Fruit fly (Drosophila melanogaster) whole organism, prepupa: ENCODE data around the gene Faa.
A peak's percentile ranks its signal among the peaks of the same experiment; 100 is the strongest.

ENCODE experiments used
- Blimp-1 ChIP-seq: fragments of 200-800 bp; sonication (Bioruptor generic); optimal IDR thresholded peaks from 3 replicates; lab custom pipeline; 2017; ENCODE audit warnings: missing biosample characterization, missing genetic modification characterization, mild to moderate bottlenecking, moderate library complexity, missing genetic modification reagents
- CG10631 ChIP-seq: fragments of 200-800 bp; sonication (Bioruptor generic); optimal IDR thresholded peaks from 2 replicates; lab custom pipeline; 2016; ENCODE audit warnings: missing biosample characterization, missing genetic modification characterization
- CG10669 ChIP-seq: fragments of 200-800 bp; sonication (Bioruptor generic); optimal IDR thresholded peaks from 3 replicates; lab custom pipeline; 2018; ENCODE audit warnings: missing biosample characterization, mild to moderate bottlenecking, missing genetic modification characterization, moderate library complexity
- CG11762 ChIP-seq: fragments of 200-800 bp; sonication (Bioruptor generic); optimal IDR thresholded peaks from 3 replicates; lab custom pipeline; 2016; ENCODE audit warnings: missing biosample characterization, missing genetic modification characterization; ENCODE audit not compliant: insufficient read depth
- CG1621 ChIP-seq: fragments of 200-800 bp; sonication (Bioruptor generic); optimal IDR thresholded peaks from 3 replicates; lab custom pipeline; 2018; ENCODE audit warnings: missing biosample characterization, mild to moderate bottlenecking, missing genetic modification characterization
- CG31627 ChIP-seq: fragments of 200-800 bp; sonication (Bioruptor generic); optimal IDR thresholded peaks from 3 replicates; lab custom pipeline; 2016; ENCODE audit warnings: missing biosample characterization, missing genetic modification characterization
- CG32006 ChIP-seq: fragments of 200-800 bp; sonication (Bioruptor generic); optimal IDR thresholded peaks from 3 replicates; lab custom pipeline; 2017; ENCODE audit warnings: missing biosample characterization, mild to moderate bottlenecking, missing genetic modification characterization
- CG4318 ChIP-seq: fragments of 200-800 bp; sonication (Bioruptor generic); optimal IDR thresholded peaks from 3 replicates; lab custom pipeline; 2017; ENCODE audit warnings: missing biosample characterization, mild to moderate bottlenecking, missing genetic modification characterization
- CG6792 ChIP-seq: fragments of 200-800 bp; sonication (Bioruptor generic); optimal IDR thresholded peaks from 3 replicates; lab custom pipeline; 2016; ENCODE audit warnings: missing biosample characterization, missing genetic modification characterization
- CG7368 ChIP-seq: fragments of 200-800 bp; sonication (Bioruptor generic); optimal IDR thresholded peaks from 3 replicates; lab custom pipeline; 2016; ENCODE audit warnings: missing biosample characterization, missing genetic modification characterization
- CG8319 ChIP-seq: fragments of 200-800 bp; sonication (Bioruptor generic); optimal IDR thresholded peaks from 3 replicates; lab custom pipeline; 2016; ENCODE audit warnings: missing biosample characterization, missing genetic modification characterization
- CG8632 ChIP-seq: fragments of 200-800 bp; sonication (Bioruptor generic); optimal IDR thresholded peaks from 3 replicates; lab custom pipeline; 2016; ENCODE audit warnings: missing biosample characterization, missing genetic modification characterization
- Eip75B ChIP-seq: fragments of 200-800 bp; sonication (Bioruptor generic); optimal IDR thresholded peaks from 3 replicates; lab custom pipeline; 2016; ENCODE audit warnings: missing biosample characterization, missing genetic modification characterization
- Eip78C ChIP-seq: fragments of 200-800 bp; sonication (Bioruptor generic); peaks from one replicate; lab custom pipeline; 2016; ENCODE audit warnings: missing biosample characterization, missing genetic modification characterization
- Ets21C ChIP-seq: fragments of 200-800 bp; sonication (Bioruptor generic); optimal IDR thresholded peaks from 3 replicates; lab custom pipeline; 2016; ENCODE audit warnings: missing biosample characterization, missing genetic modification characterization
- Ets96B ChIP-seq: fragments of 200-800 bp; optimal IDR thresholded peaks from 2 replicates; lab custom pipeline; 2019; ENCODE audit warnings: missing biosample characterization, mild to moderate bottlenecking, missing genetic modification characterization, moderate library complexity
- Hr39 ChIP-seq: fragments of 200-800 bp; sonication (Bioruptor generic); optimal IDR thresholded peaks from 2 replicates; lab custom pipeline; 2016; ENCODE audit warnings: missing biosample characterization, missing genetic modification characterization
- Hr4 ChIP-seq: fragments of 200-800 bp; sonication (Bioruptor generic); optimal IDR thresholded peaks from 3 replicates; lab custom pipeline; 2016; ENCODE audit warnings: missing biosample characterization, missing genetic modification characterization
- Lpt ChIP-seq: fragments of 200-800 bp; sonication (Bioruptor generic); optimal IDR thresholded peaks from 3 replicates; lab custom pipeline; 2016; ENCODE audit warnings: missing biosample characterization, missing genetic modification characterization
- Met ChIP-seq: fragments of 200-800 bp; sonication (Bioruptor generic); optimal IDR thresholded peaks from 3 replicates; lab custom pipeline; 2016; ENCODE audit warnings: missing biosample characterization, missing genetic modification characterization
- OdsH ChIP-seq: fragments of 200-800 bp; sonication (Bioruptor generic); optimal IDR thresholded peaks from 3 replicates; lab custom pipeline; 2016; ENCODE audit warnings: missing biosample characterization, missing genetic modification characterization
- Sox102F ChIP-seq: fragments of 200-800 bp; sonication (Bioruptor generic); optimal IDR thresholded peaks from 2 replicates; lab custom pipeline; 2016; ENCODE audit warnings: missing biosample characterization, mild to moderate bottlenecking, missing genetic modification characterization
- Sox14 ChIP-seq: fragments of 200-800 bp; sonication (Bioruptor generic); optimal IDR thresholded peaks from 3 replicates; lab custom pipeline; 2016; ENCODE audit warnings: missing biosample characterization, missing genetic modification characterization
- achi ChIP-seq: fragments of 200-800 bp; sonication (Bioruptor generic); optimal IDR thresholded peaks from 3 replicates; lab custom pipeline; 2016; ENCODE audit warnings: missing biosample characterization, missing genetic modification characterization
- dsx ChIP-seq: fragments of 200-800 bp; optimal IDR thresholded peaks from 3 replicates; lab custom pipeline; 2019; ENCODE audit warnings: missing biosample characterization, mild to moderate bottlenecking, missing genetic modification characterization, moderate library complexity; ENCODE audit not compliant: poor library complexity, severe bottlenecking
- fkh ChIP-seq: fragments of 200-800 bp; sonication (Bioruptor generic); optimal IDR thresholded peaks from 3 replicates; lab custom pipeline; 2017; ENCODE audit warnings: missing biosample characterization, mild to moderate bottlenecking, missing genetic modification characterization, moderate library complexity
- lz ChIP-seq: fragments of 200-800 bp; sonication (Bioruptor generic); optimal IDR thresholded peaks from 3 replicates; lab custom pipeline; 2016; ENCODE audit warnings: missing biosample characterization, missing genetic modification characterization
- net ChIP-seq: fragments of 200-800 bp; sonication (Bioruptor generic); optimal IDR thresholded peaks from 3 replicates; lab custom pipeline; 2016; ENCODE audit warnings: missing biosample characterization, missing genetic modification characterization
- pdm3 ChIP-seq: fragments of 200-800 bp; sonication (Bioruptor generic); optimal IDR thresholded peaks from 3 replicates; lab custom pipeline; 2016; ENCODE audit warnings: missing biosample characterization, missing genetic modification characterization
- salr ChIP-seq, 2 experiments: fragments of 200-800 bp; sonication (Bioruptor generic); optimal IDR thresholded peaks; 3 replicates each; lab custom pipeline; 2016 to 2018; ENCODE audit warnings: missing biosample characterization in 2 of 2, missing genetic modification characterization in 2 of 2, mild to moderate bottlenecking in 1 of 2
- ss ChIP-seq, 2 experiments: fragments of 200-800 bp; sonication (Bioruptor generic); optimal IDR thresholded peaks; 2 replicates in 1 of 2; 3 replicates in 1 of 2; lab custom pipeline; 2017 to 2018; ENCODE audit warnings: mild to moderate bottlenecking in 2 of 2, missing biosample characterization in 2 of 2, missing genetic modification characterization in 2 of 2, moderate library complexity in 1 of 2
- svp ChIP-seq: fragments of 200-800 bp; sonication (Bioruptor generic); peaks from one replicate; lab custom pipeline; 2016; ENCODE audit warnings: missing biosample characterization, missing genetic modification characterization
- topi ChIP-seq: fragments of 200-800 bp; sonication (Bioruptor generic); optimal IDR thresholded peaks from 3 replicates; lab custom pipeline; 2016; ENCODE audit warnings: missing biosample characterization, missing genetic modification characterization
- vri ChIP-seq: fragments of 200-800 bp; sonication (Bioruptor generic); optimal IDR thresholded peaks from 3 replicates; lab custom pipeline; 2016; ENCODE audit warnings: missing biosample characterization, mild to moderate bottlenecking, missing genetic modification characterization

The Faa gene

DNA sequence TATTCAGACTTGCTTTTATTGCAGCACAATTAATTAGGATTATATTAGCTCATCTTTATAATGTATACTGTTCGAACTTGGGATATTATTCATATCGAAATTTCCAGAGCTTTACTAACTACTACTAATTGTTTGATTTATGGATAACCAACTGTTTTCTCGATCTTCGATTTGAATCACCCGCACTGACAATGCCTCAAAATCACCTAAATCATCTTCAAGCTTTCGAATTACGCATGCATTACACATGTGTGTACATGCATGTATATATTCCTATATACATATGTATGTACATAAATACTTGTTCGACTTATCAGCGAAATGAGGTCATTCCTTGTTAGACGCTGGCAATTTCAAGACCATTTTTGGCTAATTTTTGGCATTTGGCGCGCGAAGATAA lies 47.8 kb upstream of the Faa start:
- TF ChIP-seq Eip78C (GFP tag; lab: Kevin White, UChicago) (peak; percentile 52), salr (GFP tag; optimal IDR thresholded peaks at IDR 0.05; lab: Kevin White, UChicago) (no peak), dsx (GFP tag; lab: Kevin White, UChicago) (no peak), CG4318 (no peak), svp (peak; percentile 41)

- TF ChIP-seq Hr39 (GFP tag; lab: Kevin White, UChicago) (peak; percentile 5), Hr4 (GFP tag; lab: Kevin White, UChicago) (peak; percentile 29), fkh (GFP tag; lab: Kevin White, UChicago) (peak; percentile 29), svp (peak; percentile 17), Met (peak; percentile 34), Ets21C (GFP tag; lab: Kevin White, UChicago) (no peak), ss (GFP tag; optimal IDR thresholded peaks at IDR 0.05; lab: Kevin White, UChicago) (no peak), OdsH (peak; percentile 3), CG32006 (GFP tag; lab: Kevin White, UChicago) (peak; percentile 50), net (GFP tag; lab: Kevin White, UChicago) (peak; percentile 9), Eip78C (GFP tag; lab: Kevin White, UChicago) (peak; percentile 62), achi (no peak), vri (GFP tag; lab: Kevin White, UChicago) (peak; percentile 89), Sox14 (GFP tag; lab: Kevin White, UChicago) (peak; percentile 27), Sox102F (peak; percentile 12), lz (peak; percentile 21), pdm3 (peak; percentile 9), Blimp-1 (GFP tag; lab: Kevin White, UChicago) (no peak), CG31627 (GFP tag; lab: Kevin White, UChicago) (peak; percentile 12)
These were observed 46.9 kb upstream of the Faa start for dm6 chr3L:4120358-4121349.

DNA sequence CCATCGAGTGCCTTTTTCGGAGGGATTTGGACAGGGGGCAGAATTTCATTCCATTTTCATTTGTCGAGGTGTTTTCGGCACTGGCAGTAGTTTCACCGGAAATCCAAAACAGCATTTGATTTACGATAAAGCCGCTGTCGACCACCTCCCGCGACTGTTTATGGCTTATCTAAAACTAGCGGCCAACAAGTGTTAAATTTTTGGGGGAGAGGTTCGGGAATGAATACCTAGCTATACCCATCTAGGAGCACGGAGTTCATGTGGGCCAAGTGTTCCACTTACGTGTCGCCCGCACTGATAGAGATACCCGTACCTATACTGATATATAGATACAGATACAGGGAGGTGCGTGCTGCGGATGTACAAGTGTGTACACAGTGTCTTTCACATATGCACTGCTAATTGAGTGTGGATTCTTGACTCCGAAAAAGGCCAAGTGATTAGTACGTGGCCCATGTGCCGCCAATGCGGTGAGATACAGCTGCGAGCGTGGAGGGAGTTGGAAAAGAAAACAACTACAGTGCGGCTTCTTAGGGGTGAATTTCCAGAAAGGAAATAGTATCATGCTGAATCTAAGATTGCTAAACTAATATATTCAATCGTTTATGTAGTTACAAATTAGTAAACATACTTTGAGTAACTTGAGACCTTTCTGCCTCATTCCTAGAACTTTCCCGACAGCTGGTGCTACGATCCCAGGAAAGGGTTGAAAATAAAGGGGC lies 46.0 kb upstream of the Faa start:
- TF ChIP-seq Ets96B (tag; lab: Kevin White, UChicago) (no peak), Eip75B (no peak), CG6792 (no peak), Met (no peak), CG8319 (GFP tag; lab: Kevin White, UChicago) (peak; percentile 1), fkh (GFP tag; lab: Kevin White, UChicago) (peak; percentile 57), Eip78C (GFP tag; lab: Kevin White, UChicago) (peak; percentile 70), Hr39 (GFP tag; lab: Kevin White, UChicago) (no peak), svp (peak; percentile 53), topi (peak; percentile 4), CG10669 (GFP tag; lab: Kevin White, UChicago) (no peak), Lpt (GFP tag; lab: Kevin White, UChicago) (no peak), CG32006 (GFP tag; lab: Kevin White, UChicago) (no peak), CG4318 (no peak), Sox102F (no peak), achi (peak; percentile 16), CG10631 (GFP tag; lab: Kevin White, UChicago) (no peak), net (GFP tag; lab: Kevin White, UChicago) (no peak), Hr4 (GFP tag; lab: Kevin White, UChicago) (no peak), CG8632 (GFP tag; lab: Kevin White, UChicago) (no peak), CG7368 (GFP tag; lab: Kevin White, UChicago) (no peak), CG1621 (tag; lab: Kevin White, UChicago) (no peak), CG11762 (GFP tag; lab: Kevin White, UChicago) (no peak)
